Worm (Caenorhabditis elegans): Measurements from ENCODE around the gene K03B8.4.

The K03B8.4 gene

ce11 chrV:11421605-11422004, 26.7 kb upstream of the K03B8.4 start, which contains the start of gene des-2:
Gene des-2 (minus strand): TSS chrV:11421705.
- TF ChIP-seq Y75B8A.6 (GFP tag; IDR thresholded peaks at IDR 0.05) (no peak), lin-1 (GFP tag; IDR thresholded peaks at IDR 0.05) (no peak)

ce11 chrV:11415059-11415458, 20.1 kb upstream of the K03B8.4 start, which contains the start of gene deg-3:
Gene deg-3 (minus strand): TSS chrV:11415159.
- TF ChIP-seq mxl-2 (GFP tag; conservative IDR thresholded peaks at IDR 0.05) (no peak), nhr-76 (tag; optimal IDR thresholded peaks at IDR 0.05) (no peak)

ce11 chrV:11412125-11412524, 17.2 kb upstream of the K03B8.4 start:
- no peak for TF ChIP-seq zag-1 (tag; optimal IDR thresholded peaks at IDR 0.05)
- peak; percentile 77; the same call in 1 of the 2 replicates for TF ChIP-seq snpc-1.2 (GFP tag; IDR thresholded peaks at IDR 0.05)
- TF ChIP-seq madf-9 (GFP tag; conservative IDR thresholded peaks at IDR 0.05), result peak; percentile 45; the same call in 1 of the 2 replicates
- TF ChIP-seq php-3 (GFP tag; IDR thresholded peaks at IDR 0.05), result peak; percentile 53; the same call in 1 of the 2 replicates
- no peak for TF ChIP-seq lin-29 (GFP tag; IDR thresholded peaks at IDR 0.05)
- peak; percentile 69 for TF ChIP-seq mes-2 (tag; optimal IDR thresholded peaks at IDR 0.05; ENCODE audit: poor library complexity, severe bottlenecking)
- peak; percentile 36 for TF ChIP-seq pqm-1 (tag; optimal IDR thresholded peaks at IDR 0.05)
- TF ChIP-seq nhr-28 (tag; optimal IDR thresholded peaks at IDR 0.05), result peak; percentile 54
- peak in 1 of 2 experiments; percentile 38 for TF ChIP-seq hif-1 (tag; optimal IDR thresholded peaks at IDR 0.05)
- TF ChIP-seq Y48G9A.11 (GFP tag; IDR thresholded peaks at IDR 0.05), result 0 out of 2 replicates have a peak, but pooled peaks have one; percentile 22
- TF ChIP-seq ceh-20 (GFP tag; IDR thresholded peaks at IDR 0.05), result peak; percentile 49; the same call in 1 of the 2 replicates
- TF ChIP-seq duxl-1 (tag; optimal IDR thresholded peaks at IDR 0.05; ENCODE audit: poor library complexity), result no peak
- no peak for TF ChIP-seq lir-3 (tag; optimal IDR thresholded peaks at IDR 0.05)
- TF ChIP-seq dmd-9 (GFP tag; IDR thresholded peaks at IDR 0.05), result 0 out of 2 replicates have a peak, but pooled peaks have one; percentile 54
- TF ChIP-seq zfp-3 (GFP tag; conservative IDR thresholded peaks at IDR 0.05), result peak; percentile 70; the same call in 1 of the 2 replicates
- TF ChIP-seq hmg-1.1 (GFP tag; IDR thresholded peaks at IDR 0.05), result peak; percentile 71
- TF ChIP-seq lin-1 (GFP tag; IDR thresholded peaks at IDR 0.05), result peak; percentile 42; the same call in 1 of the 2 replicates
- TF ChIP-seq dmd-6 (GFP tag; IDR thresholded peaks at IDR 0.05), result peak; percentile 82
- peak; percentile 17 for TF ChIP-seq T20F7.1 (GFP tag; optimal IDR thresholded peaks at IDR 0.05)
- no peak for TF ChIP-seq tra-1 (GFP tag; IDR thresholded peaks at IDR 0.05)
- TF ChIP-seq vab-7 (GFP tag; IDR thresholded peaks at IDR 0.05), result peak; percentile 64
- TF ChIP-seq gei-8 (GFP tag; optimal IDR thresholded peaks at IDR 0.05), result peak; percentile 27
- no peak for TF ChIP-seq D1046.2 (GFP tag; IDR thresholded peaks at IDR 0.05)
- TF ChIP-seq arid-1 (GFP tag; conservative IDR thresholded peaks at IDR 0.05), result peak; percentile 58; the same call in 1 of the 2 replicates
- peak; percentile 6 for TF ChIP-seq dpl-1 (GFP tag; optimal IDR thresholded peaks at IDR 0.05)
- TF ChIP-seq mxl-3 (GFP tag; optimal IDR thresholded peaks at IDR 0.05), result peak; percentile 51
- peak; percentile 69 for TF ChIP-seq hlh-30 (tag; optimal IDR thresholded peaks at IDR 0.05; ENCODE audit: insufficient read depth)
- TF ChIP-seq daf-16 (GFP tag; optimal IDR thresholded peaks at IDR 0.05), result peak in 1 of 2 experiments; percentile 53
- TF ChIP-seq daf-16 (tag; optimal IDR thresholded peaks at IDR 0.05), result no peak
- peak; percentile 77 for TF ChIP-seq hlh-11 (tag; optimal IDR thresholded peaks at IDR 0.05)
- no peak for TF ChIP-seq skn-1 (tag; optimal IDR thresholded peaks at IDR 0.05)
- TF ChIP-seq dmd-8 (GFP tag; IDR thresholded peaks at IDR 0.05), result 0 out of 2 replicates have a peak, but pooled peaks have one; percentile 57
- no peak for TF ChIP-seq nhr-10 (tag; optimal IDR thresholded peaks at IDR 0.05)
- TF ChIP-seq F44E2.7 (GFP tag; IDR thresholded peaks at IDR 0.05), result 0 out of 2 replicates have a peak, but pooled peaks have one; percentile 52
- no peak for TF ChIP-seq lin-39 (tag; optimal IDR thresholded peaks at IDR 0.05)
- TF ChIP-seq lim-7 (GFP tag; IDR thresholded peaks at IDR 0.05), result peak; percentile 75
- no peak for TF ChIP-seq mdl-1 (tag; optimal IDR thresholded peaks at IDR 0.05)
- 0 out of 2 replicates have a peak, but pooled peaks have one; percentile 18 for TF ChIP-seq ceh-44 (GFP tag; IDR thresholded peaks at IDR 0.05)
- TF ChIP-seq saeg-2 (GFP tag; IDR thresholded peaks at IDR 0.05), result 0 out of 2 replicates have a peak, but pooled peaks have one; percentile 38
